Worm (Caenorhabditis elegans): ENCODE measurements around the gene memi-2.

The memi-2 gene

DNA sequence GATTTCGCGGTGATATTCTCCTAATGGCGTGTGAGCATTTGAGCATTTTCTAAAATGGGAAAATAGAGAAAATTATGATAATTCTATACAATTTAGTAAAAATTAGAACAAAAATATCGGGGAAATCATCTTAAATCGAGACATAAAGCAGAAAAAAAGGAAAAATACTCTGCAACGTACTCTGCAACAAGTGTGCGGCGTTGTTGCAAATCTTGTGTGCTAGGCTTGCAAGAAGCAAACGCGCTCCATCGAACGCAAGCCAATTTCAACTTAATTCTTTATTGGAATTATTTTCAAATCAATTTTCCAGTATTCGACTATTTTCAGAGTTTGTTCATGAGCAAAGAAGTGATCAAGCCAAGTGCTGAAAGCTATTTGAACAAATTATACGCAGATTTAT, 14.3 kb downstream of the memi-2 start, which contains the start of the genes Y62E10A.20, Y62E10A.23 and mdt-9 (continued):
- TF ChIP-seq egrh-3 (GFP tag; IDR thresholded peaks at IDR 0.05) (no peak), zim-3 (tag; optimal IDR thresholded peaks at IDR 0.05) (no peak), aptf-2 (GFP tag; conservative IDR thresholded peaks at IDR 0.05) (no peak), attf-3 (GFP tag; conservative IDR thresholded peaks at IDR 0.05) (no peak), sptf-2 (GFP tag; optimal IDR thresholded peaks at IDR 0.05) (no peak), chd-7 (tag; optimal IDR thresholded peaks at IDR 0.05) (no peak), ceh-58 (GFP tag; IDR thresholded peaks at IDR 0.05) (no peak), zfh-2 (GFP tag; conservative IDR thresholded peaks at IDR 0.05) (no peak), nhr-80 (tag; optimal IDR thresholded peaks at IDR 0.05) (no peak), let-607 (tag; optimal IDR thresholded peaks at IDR 0.05) (no peak), lin-26 (GFP tag; IDR thresholded peaks at IDR 0.05) (no peak), madf-6 (GFP tag; IDR thresholded peaks at IDR 0.05) (peak; percentile 51; the same call in 1 of the 2 replicates), F49E8.2 (tag; optimal IDR thresholded peaks at IDR 0.05; ENCODE audit: insufficient read depth) (peak; percentile 69), snpc-3.4 (tag; optimal IDR thresholded peaks at IDR 0.05) (peak; percentile 3), B0035.1 (tag; optimal IDR thresholded peaks at IDR 0.05) (no peak), lin-54 (GFP tag; optimal IDR thresholded peaks at IDR 0.05) (peak; percentile 29), ama-1 (optimal IDR thresholded peaks at IDR 0.05) (no peak), ama-1 (GFP tag; optimal IDR thresholded peaks at IDR 0.05) (no peak), pbrm-1 (GFP tag; IDR thresholded peaks at IDR 0.05) (no peak), snpc-4 (GFP tag; optimal IDR thresholded peaks at IDR 0.05) (no peak), snpc-4 (tag; optimal IDR thresholded peaks at IDR 0.05) (peak; percentile 5 to 81 (median 66)), pha-4 (tag; optimal IDR thresholded peaks at IDR 0.05) (no peak), C06A6.2 (GFP tag; conservative IDR thresholded peaks at IDR 0.05) (no peak), hsf-1 (GFP tag; IDR thresholded peaks at IDR 0.05) (no peak), efl-1 (GFP tag; optimal IDR thresholded peaks at IDR 0.05) (peak; percentile 38), xnd-1 (tag; optimal IDR thresholded peaks at IDR 0.05) (no peak), rec-8 (tag; optimal IDR thresholded peaks at IDR 0.05) (no peak), sea-2 (GFP tag; IDR thresholded peaks at IDR 0.05) (no peak), mel-28 (tag; optimal IDR thresholded peaks at IDR 0.05; ENCODE audit: borderline replicate concordance) (no peak), rpc-1 (optimal IDR thresholded peaks at IDR 0.05) (peak; percentile 39), rpc-1 (tag; optimal IDR thresholded peaks at IDR 0.05) (no peak), D2030.7 (GFP tag; IDR thresholded peaks at IDR 0.05) (peak; percentile 40), ztf-28 (GFP tag; IDR thresholded peaks at IDR 0.05) (no peak), lin-35 (GFP tag; optimal IDR thresholded peaks at IDR 0.05) (peak in 1 of 3 experiments; percentile 73), ccch-3 (GFP tag; optimal IDR thresholded peaks at IDR 0.05) (no peak), nhr-179 (tag; optimal IDR thresholded peaks at IDR 0.05) (no peak), ztf-18 (tag; optimal IDR thresholded peaks at IDR 0.05) (peak; percentile 39), tbp1 (GFP tag; optimal IDR thresholded peaks at IDR 0.05) (peak; percentile 42), hrde-1 (tag; optimal IDR thresholded peaks at IDR 0.05; ENCODE audit: borderline replicate concordance) (no peak), nhr-120 (GFP tag; IDR thresholded peaks at IDR 0.05) (no peak), dpl-1 (GFP tag; optimal IDR thresholded peaks at IDR 0.05) (peak; percentile 49), mcd-1 (GFP tag; IDR thresholded peaks at IDR 0.05) (peak; percentile 91), madf-3 (GFP tag; IDR thresholded peaks at IDR 0.05) (0 out of 2 replicates have a peak, but pooled peaks have one; percentile 43), dpff-1 (tag; optimal IDR thresholded peaks at IDR 0.05) (no peak), F57A8.1 (GFP tag; optimal IDR thresholded peaks at IDR 0.05) (no peak), ekl-4 (GFP tag; IDR thresholded peaks at IDR 0.05) (no peak), F55B11.4 (tag; optimal IDR thresholded peaks at IDR 0.05; ENCODE audit: borderline replicate concordance, insufficient read depth) (no peak)

All from whole organism, young adult.